Fruit fly (Drosophila melanogaster) whole organism, prepupa: ENCODE measurements around the gene CG42300.

Experiments
- Blimp-1 ChIP-seq: fragments of 200-800 bp; sonication (Bioruptor generic); optimal IDR thresholded peaks from 3 replicates; lab custom pipeline; 2017; ENCODE audit warnings: missing biosample characterization, missing genetic modification characterization, mild to moderate bottlenecking, moderate library complexity, missing genetic modification reagents
- CG10631 ChIP-seq: fragments of 200-800 bp; sonication (Bioruptor generic); optimal IDR thresholded peaks from 2 replicates; lab custom pipeline; 2016; ENCODE audit warnings: missing biosample characterization, missing genetic modification characterization
- CG10669 ChIP-seq: fragments of 200-800 bp; sonication (Bioruptor generic); optimal IDR thresholded peaks from 3 replicates; lab custom pipeline; 2018; ENCODE audit warnings: missing biosample characterization, mild to moderate bottlenecking, missing genetic modification characterization, moderate library complexity
- CG11294 ChIP-seq: fragments of 200-800 bp; sonication (Bioruptor generic); IDR thresholded peaks from 2 replicates; pipeline ENCODE4 v1.3.6; 2022; ENCODE audit warnings: missing biosample characterization, missing genetic modification characterization
- CG11762 ChIP-seq: fragments of 200-800 bp; sonication (Bioruptor generic); optimal IDR thresholded peaks from 3 replicates; lab custom pipeline; 2016; ENCODE audit warnings: missing biosample characterization, missing genetic modification characterization; ENCODE audit not compliant: insufficient read depth
- CG11902 ChIP-seq: fragments of 200-800 bp; sonication (Bioruptor generic); optimal IDR thresholded peaks from 3 replicates; lab custom pipeline; 2016; ENCODE audit warnings: missing biosample characterization, missing genetic modification characterization
- CG1621 ChIP-seq: fragments of 200-800 bp; sonication (Bioruptor generic); optimal IDR thresholded peaks from 3 replicates; lab custom pipeline; 2018; ENCODE audit warnings: missing biosample characterization, mild to moderate bottlenecking, missing genetic modification characterization
- CG3032 ChIP-seq: fragments of 200-800 bp; optimal IDR thresholded peaks from 2 replicates; lab custom pipeline; 2019; ENCODE audit warnings: missing biosample characterization, mild to moderate bottlenecking, missing genetic modification characterization, moderate library complexity
- CG34406 ChIP-seq: fragments of 200-800 bp; sonication (Bioruptor generic); optimal IDR thresholded peaks from 3 replicates; lab custom pipeline; 2016; ENCODE audit warnings: missing biosample characterization, missing genetic modification characterization
- CG3919 ChIP-seq: fragments of 200-800 bp; sonication (Bioruptor generic); optimal IDR thresholded peaks from 3 replicates; lab custom pipeline; 2016; ENCODE audit warnings: missing biosample characterization, missing genetic modification characterization
- CG6163 ChIP-seq: fragments of 200-800 bp; sonication (Bioruptor generic); IDR thresholded peaks from 3 replicates; pipeline ENCODE4 v1.3.6; 2022; ENCODE audit warnings: missing biosample characterization, missing genetic modification characterization
- CG6792 ChIP-seq: fragments of 200-800 bp; sonication (Bioruptor generic); optimal IDR thresholded peaks from 3 replicates; lab custom pipeline; 2016; ENCODE audit warnings: missing biosample characterization, missing genetic modification characterization
- CG6854 ChIP-seq: fragments of 200-800 bp; sonication (Bioruptor generic); optimal IDR thresholded peaks from 2 replicates; lab custom pipeline; 2017; ENCODE audit warnings: missing biosample characterization, mild to moderate bottlenecking, missing genetic modification characterization
- CG8632 ChIP-seq: fragments of 200-800 bp; sonication (Bioruptor generic); optimal IDR thresholded peaks from 3 replicates; lab custom pipeline; 2016; ENCODE audit warnings: missing biosample characterization, missing genetic modification characterization
- CG9139 ChIP-seq: fragments of 200-800 bp; sonication (Bioruptor generic); optimal IDR thresholded peaks from 3 replicates; lab custom pipeline; 2017; ENCODE audit warnings: missing biosample characterization, mild to moderate bottlenecking, missing genetic modification characterization
- Eip78C ChIP-seq: fragments of 200-800 bp; sonication (Bioruptor generic); peaks from one replicate; lab custom pipeline; 2016; ENCODE audit warnings: missing biosample characterization, missing genetic modification characterization
- Eip93F ChIP-seq: fragments of 200-800 bp; sonication (Bioruptor generic); optimal IDR thresholded peaks from 2 replicates; lab custom pipeline; 2016; ENCODE audit warnings: missing biosample characterization, mild to moderate bottlenecking, missing genetic modification characterization
- Ets21C ChIP-seq: fragments of 200-800 bp; sonication (Bioruptor generic); optimal IDR thresholded peaks from 3 replicates; lab custom pipeline; 2016; ENCODE audit warnings: missing biosample characterization, missing genetic modification characterization
- Ets96B ChIP-seq: fragments of 200-800 bp; optimal IDR thresholded peaks from 2 replicates; lab custom pipeline; 2019; ENCODE audit warnings: missing biosample characterization, mild to moderate bottlenecking, missing genetic modification characterization, moderate library complexity
- Hr39 ChIP-seq: fragments of 200-800 bp; sonication (Bioruptor generic); optimal IDR thresholded peaks from 2 replicates; lab custom pipeline; 2016; ENCODE audit warnings: missing biosample characterization, missing genetic modification characterization
- Hr4 ChIP-seq: fragments of 200-800 bp; sonication (Bioruptor generic); optimal IDR thresholded peaks from 3 replicates; lab custom pipeline; 2016; ENCODE audit warnings: missing biosample characterization, missing genetic modification characterization
- Lpt ChIP-seq: fragments of 200-800 bp; sonication (Bioruptor generic); optimal IDR thresholded peaks from 3 replicates; lab custom pipeline; 2016; ENCODE audit warnings: missing biosample characterization, missing genetic modification characterization
- Met ChIP-seq: fragments of 200-800 bp; sonication (Bioruptor generic); optimal IDR thresholded peaks from 3 replicates; lab custom pipeline; 2016; ENCODE audit warnings: missing biosample characterization, missing genetic modification characterization
- OdsH ChIP-seq: fragments of 200-800 bp; sonication (Bioruptor generic); optimal IDR thresholded peaks from 3 replicates; lab custom pipeline; 2016; ENCODE audit warnings: missing biosample characterization, missing genetic modification characterization
- Sox14 ChIP-seq: fragments of 200-800 bp; sonication (Bioruptor generic); optimal IDR thresholded peaks from 3 replicates; lab custom pipeline; 2016; ENCODE audit warnings: missing biosample characterization, missing genetic modification characterization
- Sox15 ChIP-seq: fragments of 200-800 bp; sonication (Bioruptor generic); optimal IDR thresholded peaks from 3 replicates; lab custom pipeline; 2016; ENCODE audit warnings: missing biosample characterization, missing genetic modification characterization
- achi ChIP-seq: fragments of 200-800 bp; sonication (Bioruptor generic); optimal IDR thresholded peaks from 3 replicates; lab custom pipeline; 2016; ENCODE audit warnings: missing biosample characterization, missing genetic modification characterization
- acj6 ChIP-seq: fragments of 200-800 bp; sonication (Bioruptor generic); optimal IDR thresholded peaks from 3 replicates; lab custom pipeline; 2016; ENCODE audit warnings: missing biosample characterization, missing genetic modification characterization
- cyc ChIP-seq: fragments of 200-800 bp; sonication (Bioruptor generic); optimal IDR thresholded peaks from 3 replicates; lab custom pipeline; 2016; ENCODE audit warnings: missing biosample characterization, missing genetic modification characterization
- dac ChIP-seq: fragments of 200-800 bp; sonication (Bioruptor generic); optimal IDR thresholded peaks from 2 replicates; lab custom pipeline; 2017; ENCODE audit warnings: missing biosample characterization, mild to moderate bottlenecking, missing genetic modification characterization
- dsx ChIP-seq: fragments of 200-800 bp; optimal IDR thresholded peaks from 3 replicates; lab custom pipeline; 2019; ENCODE audit warnings: missing biosample characterization, mild to moderate bottlenecking, missing genetic modification characterization, moderate library complexity; ENCODE audit not compliant: poor library complexity, severe bottlenecking
- eg ChIP-seq: fragments of 200-800 bp; sonication (Bioruptor generic); IDR thresholded peaks from 3 replicates; pipeline ENCODE4 v1.3.6; 2022; ENCODE audit warnings: missing biosample characterization, missing genetic modification characterization
- esn ChIP-seq: fragments of 200-800 bp; sonication (Bioruptor generic); optimal IDR thresholded peaks from 2 replicates; lab custom pipeline; 2016; ENCODE audit warnings: missing biosample characterization, mild to moderate bottlenecking, missing genetic modification characterization, moderate library complexity
- fd85E ChIP-seq: fragments of 200-800 bp; sonication (Bioruptor generic); optimal IDR thresholded peaks from 3 replicates; lab custom pipeline; 2016; ENCODE audit warnings: missing biosample characterization, missing genetic modification characterization
- fkh ChIP-seq: fragments of 200-800 bp; sonication (Bioruptor generic); optimal IDR thresholded peaks from 3 replicates; lab custom pipeline; 2017; ENCODE audit warnings: missing biosample characterization, mild to moderate bottlenecking, missing genetic modification characterization, moderate library complexity
- lz ChIP-seq: fragments of 200-800 bp; sonication (Bioruptor generic); optimal IDR thresholded peaks from 3 replicates; lab custom pipeline; 2016; ENCODE audit warnings: missing biosample characterization, missing genetic modification characterization
- net ChIP-seq: fragments of 200-800 bp; sonication (Bioruptor generic); optimal IDR thresholded peaks from 3 replicates; lab custom pipeline; 2016; ENCODE audit warnings: missing biosample characterization, missing genetic modification characterization
- pdm3 ChIP-seq: fragments of 200-800 bp; sonication (Bioruptor generic); optimal IDR thresholded peaks from 3 replicates; lab custom pipeline; 2016; ENCODE audit warnings: missing biosample characterization, missing genetic modification characterization
- salr ChIP-seq, 2 experiments: fragments of 200-800 bp; sonication (Bioruptor generic); optimal IDR thresholded peaks; 3 replicates each; lab custom pipeline; 2016 to 2018; ENCODE audit warnings: missing biosample characterization in 2 of 2, missing genetic modification characterization in 2 of 2, mild to moderate bottlenecking in 1 of 2
- spab ChIP-seq: fragments of 200-800 bp; sonication (Bioruptor generic); optimal IDR thresholded peaks from 2 replicates; lab custom pipeline; 2017; ENCODE audit warnings: missing biosample characterization, mild to moderate bottlenecking, missing genetic modification characterization, missing genetic modification reagents
- ss ChIP-seq, 2 experiments: fragments of 200-800 bp; sonication (Bioruptor generic); optimal IDR thresholded peaks; 2 replicates in 1 of 2; 3 replicates in 1 of 2; lab custom pipeline; 2017 to 2018; ENCODE audit warnings: mild to moderate bottlenecking in 2 of 2, missing biosample characterization in 2 of 2, missing genetic modification characterization in 2 of 2, moderate library complexity in 1 of 2
- svp ChIP-seq: fragments of 200-800 bp; sonication (Bioruptor generic); peaks from one replicate; lab custom pipeline; 2016; ENCODE audit warnings: missing biosample characterization, missing genetic modification characterization
- topi ChIP-seq: fragments of 200-800 bp; sonication (Bioruptor generic); optimal IDR thresholded peaks from 3 replicates; lab custom pipeline; 2016; ENCODE audit warnings: missing biosample characterization, missing genetic modification characterization
- vri ChIP-seq: fragments of 200-800 bp; sonication (Bioruptor generic); optimal IDR thresholded peaks from 3 replicates; lab custom pipeline; 2016; ENCODE audit warnings: missing biosample characterization, mild to moderate bottlenecking, missing genetic modification characterization

Gene CG42300

dm6 chrX:15571939-15572338 is 16.1 kb upstream of the CG42300 start, which contains the start of gene CG15643:
Gene CG15643 (minus strand): TSS chrX:15572149.
- no peak for TF ChIP-seq CG11902
- TF ChIP-seq fkh = peak; percentile 45
- no peak for TF ChIP-seq Blimp-1 (GFP tag; lab: Kevin White, UChicago)
- TF ChIP-seq Ets21C (GFP tag; lab: Kevin White, UChicago) = no peak
- peak; percentile 64 for TF ChIP-seq Eip78C (GFP tag; lab: Kevin White, UChicago)

DNA sequence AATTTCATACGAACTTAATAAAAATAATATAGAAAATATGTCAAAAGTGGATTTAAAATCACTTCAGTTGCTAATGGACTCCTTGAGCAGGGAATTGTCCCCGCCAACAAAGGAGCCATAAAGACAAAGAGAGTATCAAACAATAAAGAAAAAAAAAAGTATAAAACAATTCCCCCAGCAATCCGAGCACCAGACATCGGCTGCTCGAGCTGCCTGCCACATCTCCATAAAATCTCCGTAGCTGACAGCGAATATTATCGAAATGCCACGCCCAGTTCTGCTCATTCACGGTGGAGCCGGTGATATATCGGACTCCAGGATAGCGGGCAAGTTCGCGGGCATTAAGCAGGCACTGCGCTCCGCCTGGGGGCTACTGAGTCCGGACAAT is 13.1 kb upstream of the CG42300 start, which contains the start of gene CG7860:
Gene CG7860, plus strand, starts transcription at position 11 of the 388 bp plus-strand sequence.
- TF ChIP-seq OdsH (GFP tag; lab: Kevin White, UChicago) (no peak), vri (GFP tag; lab: Kevin White, UChicago) (no peak), svp (no peak), lz (no peak), acj6 (no peak), Ets96B (tag; lab: Kevin White, UChicago) (no peak), Blimp-1 (GFP tag; lab: Kevin White, UChicago) (no peak), CG11762 (GFP tag; lab: Kevin White, UChicago) (no peak), spab (GFP tag; lab: Kevin White, UChicago) (no peak), CG3919 (GFP tag; lab: Kevin White, UChicago) (peak; percentile 20), Lpt (GFP tag; lab: Kevin White, UChicago) (no peak), CG11294 (GFP tag; lab: Robert Waterston, UW) (no peak), pdm3 (GFP tag; lab: Kevin White, UChicago) (no peak), CG34406 (GFP tag; lab: Kevin White, UChicago) (peak; percentile 30), dac (no peak), CG6792 (no peak), CG10669 (GFP tag; lab: Kevin White, UChicago) (no peak), cyc (GFP tag; lab: Kevin White, UChicago) (no peak), topi (GFP tag; lab: Kevin White, UChicago) (peak; percentile 6), Met (GFP tag; lab: Kevin White, UChicago) (no peak), fd85E (GFP tag; lab: Kevin White, UChicago) (no peak), CG1621 (tag; lab: Kevin White, UChicago) (peak; percentile 39), ss (GFP tag; optimal IDR thresholded peaks at IDR 0.05; lab: Kevin White, UChicago) (peak; percentile 19 to 37), CG9139 (GFP tag; lab: Kevin White, UChicago) (peak; percentile 10), fkh (no peak), Eip78C (GFP tag; lab: Kevin White, UChicago) (peak; percentile 73), achi (GFP tag; lab: Kevin White, UChicago) (no peak), esn (peak; percentile 19), Sox14 (GFP tag; lab: Kevin White, UChicago) (peak; percentile 79), salr (GFP tag; optimal IDR thresholded peaks at IDR 0.05; lab: Kevin White, UChicago) (no peak), CG6163 (GFP tag; lab: Robert Waterston, UW) (peak; percentile 55; the same call in 2 of the 3 replicates)
- TF ChIP-seq, all 60 proteins: peak for 10

dm6 chrX:15568353-15568982 is 12.6 kb upstream of the CG42300 start:
- TF ChIP-seq CG10669 (GFP tag; lab: Kevin White, UChicago) = no peak
- TF ChIP-seq Hr4 (GFP tag; lab: Kevin White, UChicago) = no peak
- peak; percentile 41 for TF ChIP-seq CG8632
- peak; percentile 34 for TF ChIP-seq esn
- peak; percentile 12 for TF ChIP-seq dsx (GFP tag; lab: Kevin White, UChicago)
- no peak for TF ChIP-seq acj6
- peak; percentile 79 for TF ChIP-seq Eip78C (GFP tag; lab: Kevin White, UChicago)
- TF ChIP-seq ss (GFP tag; optimal IDR thresholded peaks at IDR 0.05; lab: Kevin White, UChicago) = peak in 1 of 2 experiments; percentile 53
- TF ChIP-seq Hr39 = no peak
- TF ChIP-seq OdsH (GFP tag; lab: Kevin White, UChicago) = no peak
- peak; percentile 21 for TF ChIP-seq Ets96B (tag; lab: Kevin White, UChicago)
- TF ChIP-seq CG6854 = peak; percentile 37
- peak; percentile 4 for TF ChIP-seq Sox14 (GFP tag; lab: Kevin White, UChicago)
- no peak for TF ChIP-seq Sox15 (GFP tag; lab: Kevin White, UChicago)
- TF ChIP-seq net = no peak
- peak; percentile 26 for TF ChIP-seq vri (GFP tag; lab: Kevin White, UChicago)
- no peak for TF ChIP-seq fd85E (GFP tag; lab: Kevin White, UChicago)
- TF ChIP-seq Eip93F = peak; percentile 69
- TF ChIP-seq fkh = peak; percentile 63
- no peak for TF ChIP-seq eg (GFP tag; lab: Robert Waterston, UW)
- TF ChIP-seq CG6792 = no peak
- TF ChIP-seq CG10631 (GFP tag; lab: Kevin White, UChicago) = peak; percentile 12
- peak; percentile 13 for TF ChIP-seq CG3032 (tag; lab: Kevin White, UChicago)
- TF ChIP-seq svp = peak; percentile 80
- no peak for TF ChIP-seq lz
